Worm (Caenorhabditis elegans): ENCODE data around the gene rsu-1.

ce11 chrIII:3498957-3499356 is 27.2 kb downstream of the rsu-1 start, which contains the start of gene M01F1.9:
- TF ChIP-seq blmp-1 (tag; optimal IDR thresholded peaks at IDR 0.05) (no peak), ceh-43 (GFP tag; optimal IDR thresholded peaks at IDR 0.05) (no peak), elt-3 (tag; optimal IDR thresholded peaks at IDR 0.05) (no peak), unc-39 (tag; optimal IDR thresholded peaks at IDR 0.05) (no peak), unc-62 (GFP tag; optimal IDR thresholded peaks at IDR 0.05) (no peak), sptf-1 (tag; optimal IDR thresholded peaks at IDR 0.05) (no peak), nhr-237 (tag; optimal IDR thresholded peaks at IDR 0.05) (no peak), nhr-76 (tag; optimal IDR thresholded peaks at IDR 0.05) (no peak), mep-1 (tag; optimal IDR thresholded peaks at IDR 0.05) (no peak), ces-1 (GFP tag; optimal IDR thresholded peaks at IDR 0.05) (no peak), ceh-39 (tag; optimal IDR thresholded peaks at IDR 0.05) (no peak), snpc-4 (tag; optimal IDR thresholded peaks at IDR 0.05) (no peak), pha-4 (tag; optimal IDR thresholded peaks at IDR 0.05) (no peak)
